Fruit fly (Drosophila melanogaster) whole organism, embryonic: Measurements from ENCODE around the gene Vsp37A.

Experiments used
- B-H1 ChIP-seq: fragments of 200-800 bp; sonication (Bioruptor generic); IDR thresholded peaks from 3 replicates; pipeline ENCODE4 v1.3.6; 2022; ENCODE audit warnings: missing biosample characterization, missing genetic modification characterization
- BEAF-32 ChIP-seq: fragments of 200-800 bp; sonication (Bioruptor generic); optimal IDR thresholded peaks from 3 replicates; lab custom pipeline; 2017; ENCODE audit warnings: missing biosample characterization, missing genetic modification characterization, mild to moderate bottlenecking, moderate library complexity, missing genetic modification reagents
- Bdp1 ChIP-seq: fragments of 200-800 bp; sonication (Bioruptor generic); optimal IDR thresholded peaks from 3 replicates; lab custom pipeline; 2016; ENCODE audit warnings: missing biosample characterization, missing genetic modification characterization
- CG10267 ChIP-seq: fragments of 200-800 bp; sonication (Bioruptor generic); optimal IDR thresholded peaks from 2 replicates; lab custom pipeline; 2018; ENCODE audit warnings: missing biosample characterization, mild to moderate bottlenecking, missing genetic modification characterization, moderate library complexity
- CG10543 ChIP-seq: fragments of 200-800 bp; sonication (Bioruptor generic); optimal IDR thresholded peaks from 3 replicates; lab custom pipeline; 2017; ENCODE audit warnings: missing biosample characterization, mild to moderate bottlenecking, missing genetic modification characterization, moderate library complexity
- CG11247 ChIP-seq: fragments of 200-800 bp; sonication (Bioruptor generic); IDR thresholded peaks from 2 replicates; pipeline ENCODE4 v1.3.6; 2022; ENCODE audit warnings: missing biosample characterization, missing genetic modification characterization
- CG12155 ChIP-seq: fragments of 200-800 bp; sonication (Bioruptor generic); optimal IDR thresholded peaks from 3 replicates; lab custom pipeline; 2016; ENCODE audit warnings: missing biosample characterization, missing genetic modification characterization
- CG12219 ChIP-seq: fragments of 200-800 bp; sonication (Bioruptor generic); optimal IDR thresholded peaks from 3 replicates; lab custom pipeline; 2018; ENCODE audit warnings: missing biosample characterization, mild to moderate bottlenecking, missing genetic modification characterization
- CG12659 ChIP-seq: fragments of 200-800 bp; sonication (Bioruptor generic); optimal IDR thresholded peaks from 3 replicates; lab custom pipeline; 2017; ENCODE audit warnings: mild to moderate bottlenecking, missing biosample characterization, missing genetic modification reagents, missing genetic modification characterization
- CG12744 ChIP-seq: fragments of 200-800 bp; sonication (Bioruptor generic); optimal IDR thresholded peaks from 2 replicates; lab custom pipeline; 2016; ENCODE audit warnings: missing biosample characterization, missing genetic modification characterization
- CG13296 ChIP-seq: fragments of 200-800 bp; sonication (Bioruptor generic); optimal IDR thresholded peaks from 3 replicates; lab custom pipeline; 2018; ENCODE audit warnings: missing biosample characterization, mild to moderate bottlenecking, missing genetic modification characterization
- CG13424 ChIP-seq: fragments of 200-800 bp; sonication (Bioruptor generic); optimal IDR thresholded peaks from 2 replicates; lab custom pipeline; 2019; ENCODE audit warnings: missing biosample characterization, mild to moderate bottlenecking, missing genetic modification characterization, moderate library complexity
- CG1529 ChIP-seq: fragments of 200-800 bp; sonication (Bioruptor generic); optimal IDR thresholded peaks from 3 replicates; lab custom pipeline; 2018; ENCODE audit warnings: missing biosample characterization, missing genetic modification characterization
- CG1602 ChIP-seq: fragments of 200-800 bp; sonication (Bioruptor generic); optimal IDR thresholded peaks from 3 replicates; lab custom pipeline; 2016; ENCODE audit warnings: missing biosample characterization, missing genetic modification characterization
- CG16813 ChIP-seq: fragments of 200-800 bp; sonication (Bioruptor generic); IDR thresholded peaks from 3 replicates; pipeline ENCODE4 v1.3.6; 2022; ENCODE audit warnings: missing biosample characterization, missing genetic modification characterization; ENCODE audit not compliant: partially characterized antibody
- CG16863 ChIP-seq: fragments of 200-800 bp; sonication (Bioruptor generic); optimal IDR thresholded peaks from 3 replicates; lab custom pipeline; 2016; ENCODE audit warnings: missing biosample characterization, missing genetic modification characterization
- CG17568 ChIP-seq: fragments of 200-800 bp; sonication (Bioruptor generic); optimal IDR thresholded peaks from 2 replicates; lab custom pipeline; 2018; ENCODE audit warnings: missing biosample characterization, mild to moderate bottlenecking, missing genetic modification characterization, moderate library complexity
- CG18476 ChIP-seq: fragments of 200-800 bp; sonication (Bioruptor generic); optimal IDR thresholded peaks from 2 replicates; lab custom pipeline; 2016; ENCODE audit warnings: missing biosample characterization, mild to moderate bottlenecking, missing genetic modification characterization
- CG2202 ChIP-seq: fragments of 200-800 bp; sonication (Bioruptor generic); optimal IDR thresholded peaks from 2 replicates; lab custom pipeline; 2018; ENCODE audit warnings: missing biosample characterization, mild to moderate bottlenecking, missing genetic modification characterization
- CG30403 ChIP-seq: fragments of 200-800 bp; sonication (Bioruptor generic); optimal IDR thresholded peaks from 3 replicates; lab custom pipeline; 2016; ENCODE audit warnings: missing biosample characterization, missing genetic modification characterization
- CG30431 ChIP-seq: fragments of 200-800 bp; sonication (Bioruptor generic); optimal IDR thresholded peaks from 2 replicates; lab custom pipeline; 2017; ENCODE audit warnings: missing biosample characterization, missing genetic modification characterization
- CG31388 ChIP-seq: fragments of 200-800 bp; sonication (Bioruptor generic); optimal IDR thresholded peaks from 2 replicates; lab custom pipeline; 2016; ENCODE audit warnings: missing biosample characterization, missing genetic modification characterization
- CG32772 ChIP-seq: fragments of 200-800 bp; sonication (Bioruptor generic); IDR thresholded peaks from 2 replicates; pipeline ENCODE4 v1.3.6; 2022; ENCODE audit warnings: missing biosample characterization, missing genetic modification characterization
- CG3281 ChIP-seq: fragments of 200-800 bp; sonication (Bioruptor generic); optimal IDR thresholded peaks from 3 replicates; lab custom pipeline; 2017; ENCODE audit warnings: missing biosample characterization, mild to moderate bottlenecking, missing genetic modification characterization
- CG34376 ChIP-seq: fragments of 200-800 bp; sonication (Bioruptor generic); optimal IDR thresholded peaks from 2 replicates; lab custom pipeline; 2018; ENCODE audit warnings: missing biosample characterization, mild to moderate bottlenecking, missing genetic modification characterization
- CG34422 ChIP-seq: fragments of 200-800 bp; sonication (Bioruptor generic); IDR thresholded peaks from 3 replicates; pipeline ENCODE4 v1.3.6; 2022; ENCODE audit warnings: missing biosample characterization, missing genetic modification characterization
- CG4707 ChIP-seq: fragments of 200-800 bp; sonication (Bioruptor generic); optimal IDR thresholded peaks from 2 replicates; lab custom pipeline; 2018; ENCODE audit warnings: missing biosample characterization, mild to moderate bottlenecking, missing genetic modification characterization, moderate library complexity
- CG4730 ChIP-seq: fragments of 200-800 bp; sonication (Bioruptor generic); IDR thresholded peaks from 2 replicates; pipeline ENCODE4 v1.3.6; 2022; ENCODE audit warnings: missing biosample characterization, missing genetic modification characterization
- CG8089 ChIP-seq: fragments of 200-800 bp; sonication (Bioruptor generic); optimal IDR thresholded peaks from 3 replicates; lab custom pipeline; 2016; ENCODE audit warnings: missing biosample characterization, missing genetic modification characterization
- CG9215 ChIP-seq: fragments of 200-800 bp; sonication (Bioruptor generic); IDR thresholded peaks from 2 replicates; pipeline ENCODE4 v1.3.6; 2022; ENCODE audit warnings: missing biosample characterization, missing genetic modification characterization
- Camta ChIP-seq: fragments of 200-800 bp; sonication (Bioruptor generic); optimal IDR thresholded peaks from 2 replicates; lab custom pipeline; 2016; ENCODE audit warnings: missing biosample characterization, missing genetic modification characterization
- Chrac-16 ChIP-seq: fragments of 200-800 bp; sonication (Bioruptor generic); optimal IDR thresholded peaks from 3 replicates; lab custom pipeline; 2016; ENCODE audit warnings: missing biosample characterization, missing genetic modification characterization
- Dll ChIP-seq: fragments of 200-800 bp; sonication (Bioruptor generic); IDR thresholded peaks from 4 replicates; pipeline ENCODE4 v1.3.6; 2022; ENCODE audit warnings: missing biosample characterization, missing genetic modification characterization; ENCODE audit not compliant: partially characterized antibody
- Oaz ChIP-seq: fragments of 200-800 bp; sonication (Bioruptor generic); IDR thresholded peaks from 2 replicates; pipeline ENCODE4 v1.3.6; 2022; ENCODE audit warnings: missing biosample characterization, missing genetic modification characterization
- Oli ChIP-seq: fragments of 200-800 bp; sonication (Bioruptor generic); optimal IDR thresholded peaks from 2 replicates; lab custom pipeline; 2018; ENCODE audit warnings: missing biosample characterization, mild to moderate bottlenecking, missing genetic modification characterization, moderate library complexity
- Opbp ChIP-seq: fragments of 200-800 bp; sonication (Bioruptor generic); IDR thresholded peaks from 3 replicates; pipeline ENCODE4 v1.3.6; 2022; ENCODE audit warnings: missing biosample characterization, missing genetic modification characterization; ENCODE audit not compliant: partially characterized antibody
- Tbp ChIP-seq: fragments of >200 bp; optimal IDR thresholded peaks from 2 replicates; lab custom pipeline; 2018; ENCODE audit warnings: missing biosample characterization, missing genetic modification characterization
- chinmo ChIP-seq: fragments of 200-800 bp; sonication (Bioruptor generic); IDR thresholded peaks from 4 replicates; pipeline ENCODE4 v1.3.6; 2022; ENCODE audit warnings: missing biosample characterization, missing genetic modification characterization; ENCODE audit not compliant: partially characterized antibody
- disco-r ChIP-seq: fragments of 200-800 bp; sonication (Bioruptor generic); optimal IDR thresholded peaks from 2 replicates; lab custom pipeline; 2016; ENCODE audit warnings: missing biosample characterization, missing genetic modification characterization
- dm ChIP-seq: fragments of 200-800 bp; sonication (Bioruptor generic); optimal IDR thresholded peaks from 3 replicates; lab custom pipeline; 2016; ENCODE audit warnings: missing biosample characterization, missing genetic modification characterization
- dpn ChIP-seq, 2 experiments: fragments of 200-800 bp; sonication (Bioruptor generic); optimal IDR thresholded peaks; 3 replicates each; lab custom pipeline; 2016; ENCODE audit warnings: missing biosample characterization in 2 of 2, missing genetic modification characterization in 2 of 2
- ems ChIP-seq: fragments of 200-800 bp; sonication (Bioruptor generic); optimal IDR thresholded peaks from 3 replicates; lab custom pipeline; 2016; ENCODE audit warnings: missing biosample characterization, missing genetic modification characterization
- gcm2 ChIP-seq: fragments of 200-800 bp; sonication (Bioruptor generic); optimal IDR thresholded peaks from 2 replicates; lab custom pipeline; 2016; ENCODE audit warnings: missing biosample characterization, missing genetic modification characterization
- lov ChIP-seq, 2 experiments: fragments of 200-800 bp in 1 of 2; fragments of >200 bp in 1 of 2; sonication (Bioruptor generic) in 1 of 2; IDR thresholded peaks in 1 of 2; optimal IDR thresholded peaks in 1 of 2; 2 replicates in 1 of 2; 3 replicates in 1 of 2; pipeline versions ENCODE4 v1.3.6 to Lab custom; 2017 to 2022; ENCODE audit warnings: missing biosample characterization in 1 of 2, missing genetic modification characterization in 1 of 2
- pb ChIP-seq: fragments of 200-800 bp; sonication (Bioruptor generic); optimal IDR thresholded peaks from 3 replicates; lab custom pipeline; 2016; ENCODE audit warnings: missing biosample characterization, missing genetic modification characterization
- pita ChIP-seq: fragments of 200-800 bp; sonication (Bioruptor generic); optimal IDR thresholded peaks from 2 replicates; lab custom pipeline; 2017; ENCODE audit warnings: missing biosample characterization, mild to moderate bottlenecking, missing genetic modification characterization
- sima ChIP-seq: fragments of 200-800 bp; sonication (Bioruptor generic); optimal IDR thresholded peaks from 2 replicates; lab custom pipeline; 2016; ENCODE audit warnings: missing biosample characterization, missing genetic modification characterization
- tna ChIP-seq: fragments of 200-800 bp; sonication (Bioruptor generic); IDR thresholded peaks from 2 replicates; pipeline ENCODE4 v1.3.6; 2022; ENCODE audit warnings: missing biosample characterization, missing genetic modification characterization; ENCODE audit not compliant: partially characterized antibody
- tup ChIP-seq: fragments of 200-800 bp; sonication (Bioruptor generic); optimal IDR thresholded peaks from 2 replicates; lab custom pipeline; 2016; ENCODE audit warnings: missing biosample characterization, mild to moderate bottlenecking, missing genetic modification characterization, moderate library complexity
- vvl ChIP-seq: fragments of 200-800 bp; sonication (Bioruptor generic); IDR thresholded peaks from 2 replicates; pipeline ENCODE4 v1.3.6; 2022; ENCODE audit warnings: missing biosample characterization, missing genetic modification characterization

The Vsp37A gene

DNA sequence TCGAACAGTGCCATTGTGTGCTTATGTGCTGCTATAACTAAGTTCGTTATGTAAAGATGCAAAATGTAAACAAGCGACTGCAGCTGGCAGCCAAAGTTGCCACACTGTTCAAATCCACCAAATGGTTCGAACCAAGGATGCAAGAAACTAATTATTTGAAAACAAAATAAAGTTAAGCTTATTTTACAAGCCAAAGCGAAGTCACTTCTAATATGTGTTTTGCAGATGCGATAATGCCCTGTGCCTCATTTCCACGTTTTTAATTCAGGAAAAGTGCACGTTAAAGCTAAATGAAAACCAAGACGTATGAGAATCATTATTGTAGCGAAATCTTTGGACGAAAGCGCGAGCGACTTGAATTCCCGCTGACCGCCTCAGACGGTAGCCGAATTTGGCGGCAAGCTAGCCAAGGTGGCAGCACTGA lies at the start of gene Vsp37A, which contains the start of gene CG13365 (continued):
- TF ChIP-seq B-H1 (GFP tag; lab: Robert Waterston, UW) (no peak), CG12155 (peak; percentile 41), CG3281 (peak; percentile 27), CG30431 (GFP tag; lab: Kevin White, UChicago) (no peak), Camta (GFP tag; lab: Kevin White, UChicago) (peak; percentile 45), CG18476 (GFP tag; lab: Kevin White, UChicago) (no peak), sima (GFP tag; lab: Kevin White, UChicago) (no peak), CG4707 (no peak), Opbp (GFP tag; lab: Robert Waterston, UW) (no peak), CG17568 (GFP tag; lab: Kevin White, UChicago) (no peak), disco-r (peak; percentile 24), CG9215 (GFP tag; lab: Robert Waterston, UW) (peak; percentile 46), Chrac-16 (GFP tag; lab: Kevin White, UChicago) (peak; percentile 41), CG34376 (GFP tag; lab: Kevin White, UChicago) (peak; percentile 58), tna (GFP tag; lab: Robert Waterston, UW) (no peak), CG10543 (GFP tag; lab: Kevin White, UChicago) (peak; percentile 65), CG12659 (GFP tag; lab: Kevin White, UChicago) (peak; percentile 65), gcm2 (no peak), BEAF-32 (GFP tag; lab: Kevin White, UChicago) (peak; percentile 55), CG32772 (GFP tag; lab: Robert Waterston, UW) (peak; percentile 33; the same call in 1 of the 2 replicates), CG34422 (GFP tag; lab: Robert Waterston, UW) (peak; percentile 52; the same call in 1 of the 3 replicates), CG16813 (GFP tag; lab: Robert Waterston, UW) (no peak), Tbp (no peak), CG13424 (tag; lab: Kevin White, UChicago) (peak; percentile 64), ems (GFP tag; lab: Kevin White, UChicago) (peak; percentile 17), Dll (GFP tag; lab: Robert Waterston, UW) (peak; percentile 49; the same call in 2 of the 4 replicates), pb (GFP tag; lab: Kevin White, UChicago) (peak; percentile 56), dm (GFP tag; lab: Kevin White, UChicago) (peak; percentile 39), Oli (tag; lab: Kevin White, UChicago) (no peak), CG2202 (tag; lab: Kevin White, UChicago) (no peak), CG12219 (no peak), vvl (GFP tag; lab: Robert Waterston, UW) (peak; percentile 25; the same call in 1 of the 2 replicates), chinmo (0 out of 4 replicates have a peak, but pooled peaks have one; percentile 28), Oaz (GFP tag; lab: Robert Waterston, UW) (no peak), lov (optimal IDR thresholded peaks at IDR 0.05; lab: Kevin White, UChicago) (no peak), lov (GFP tag; IDR thresholded peaks at IDR 0.05; lab: Robert Waterston, UW) (no peak), CG1529 (GFP tag; lab: Kevin White, UChicago) (peak; percentile 4), CG10267 (tag; lab: Kevin White, UChicago) (peak; percentile 48), Bdp1 (GFP tag; lab: Kevin White, UChicago) (peak; percentile 40), pita (GFP tag; lab: Kevin White, UChicago) (peak; percentile 45), CG12744 (GFP tag; lab: Kevin White, UChicago) (no peak), CG31388 (GFP tag; lab: Kevin White, UChicago) (no peak), CG13296 (GFP tag; lab: Kevin White, UChicago) (peak; percentile 59), CG11247 (GFP tag; lab: Robert Waterston, UW) (0 out of 2 replicates have a peak, but pooled peaks have one; percentile 16), tup (GFP tag; lab: Kevin White, UChicago) (no peak), CG16863 (peak; percentile 47), CG1602 (GFP tag; lab: Kevin White, UChicago) (peak; percentile 26), CG8089 (peak; percentile 14), CG30403 (peak; percentile 52), CG4730 (peak; percentile 35; the same call in 1 of the 2 replicates), dpn (GFP tag; optimal IDR thresholded peaks at IDR 0.05; lab: Kevin White, UChicago) (peak; percentile 36 to 63)
